Worm (Caenorhabditis elegans) whole organism, young adult: ENCODE data around the gene cki-2.

ENCODE experiments used
- C17E4.6 ChIP-seq: fragments of 200-800 bp; sonication (Bioruptor generic); IDR thresholded peaks from 2 replicates; pipeline ENCODE4 v1.3.6; 2022; ENCODE audit warnings: missing genetic modification reagents, missing genetic modification characterization, missing compliant biosample characterization
- sdz-38 ChIP-seq: sonication (generic microtip); optimal IDR thresholded peaks from 2 replicates; lab custom pipeline; 2016; ENCODE audit warnings: missing genotype, missing genetic modification characterization, missing compliant biosample characterization

DNA sequence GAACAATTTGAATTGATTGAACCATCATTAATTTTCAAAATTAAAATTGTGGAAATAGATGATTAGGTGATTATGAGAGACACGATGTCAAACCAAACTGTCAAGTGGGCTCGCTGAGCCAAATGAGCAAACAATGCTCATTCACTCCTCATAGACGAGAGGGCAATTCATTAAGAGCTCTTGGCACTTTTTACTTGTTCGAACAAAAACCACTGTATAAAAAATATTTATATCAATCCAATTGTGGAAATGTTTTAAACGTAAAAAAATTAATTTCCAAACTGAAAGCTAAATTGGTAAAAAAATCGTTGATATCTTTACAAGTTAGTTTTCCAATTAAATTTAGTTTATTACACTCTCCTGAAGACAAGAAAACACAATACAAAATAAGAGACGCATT, 33.4 kb downstream of the cki-2 start, which contains the start of gene acr-7:
- no peak for TF ChIP-seq C17E4.6
- no peak for TF ChIP-seq sdz-38 (tag; lab: Kevin White, UChicago)
